Worm (Caenorhabditis elegans) whole organism, L2 larva: Measurements from ENCODE around the gene idh-2.

Experiments used
- C34F6.9 ChIP-seq: fragments of 150-350 bp; optimal IDR thresholded peaks from 2 replicates; lab custom pipeline; 2014; ENCODE audit warnings: missing biosample characterization, missing genetic modification characterization
- F13H6.1 ChIP-seq: sonication (generic microtip); optimal IDR thresholded peaks from 2 replicates; lab custom pipeline; 2016; ENCODE audit warnings: missing genetic modification characterization, missing compliant biosample characterization
- R02D3.7 ChIP-seq: fragments of 150-350 bp; optimal IDR thresholded peaks from 2 replicates; lab custom pipeline; 2014; ENCODE audit warnings: missing biosample characterization, missing genetic modification characterization
- Y55F3AM.14 ChIP-seq: fragments of 200-800 bp; sonication (Bioruptor generic); optimal IDR thresholded peaks from 2 replicates; lab custom pipeline; 2018; ENCODE audit warnings: mild to moderate bottlenecking, missing genetic modification characterization, missing compliant biosample characterization
- ZK546.5 ChIP-seq: sonication (generic microtip); optimal IDR thresholded peaks from 2 replicates; lab custom pipeline; 2017; ENCODE audit warnings: missing biosample characterization, missing genetic modification characterization
- alr-1 ChIP-seq: fragments of 150-350 bp; optimal IDR thresholded peaks from 2 replicates; lab custom pipeline; 2014; ENCODE audit warnings: missing biosample characterization, missing genetic modification characterization
- aly-2 ChIP-seq: fragments of 150-350 bp; optimal IDR thresholded peaks from 2 replicates; lab custom pipeline; 2014; ENCODE audit warnings: missing biosample characterization, missing genetic modification characterization
- blmp-1 ChIP-seq: sonication (generic microtip); optimal IDR thresholded peaks from 2 replicates; lab custom pipeline; 2017; ENCODE audit warnings: missing genetic modification characterization, mild to moderate bottlenecking, missing compliant biosample characterization, antibody characterized with exemption, moderate library complexity; ENCODE audit not compliant: insufficient read depth
- ceh-82 ChIP-seq: fragments of 150-350 bp; optimal IDR thresholded peaks from 2 replicates; lab custom pipeline; 2014; ENCODE audit warnings: missing biosample characterization, missing genetic modification characterization
- crh-2 ChIP-seq: sonication (generic microtip); optimal IDR thresholded peaks from 2 replicates; lab custom pipeline; 2017; ENCODE audit warnings: missing biosample characterization, missing genetic modification characterization
- elt-1 ChIP-seq: fragments of 150-350 bp; optimal IDR thresholded peaks from 2 replicates; lab custom pipeline; 2014; ENCODE audit warnings: missing biosample characterization, missing genetic modification characterization
- elt-3 ChIP-seq: sonication (generic microtip); optimal IDR thresholded peaks from 2 replicates; lab custom pipeline; 2017; ENCODE audit warnings: missing biosample characterization, missing genetic modification characterization
- gmeb-1 ChIP-seq: fragments of 150-350 bp; optimal IDR thresholded peaks from 2 replicates; lab custom pipeline; 2014; ENCODE audit warnings: missing biosample characterization, missing genetic modification characterization
- lin-11 ChIP-seq: fragments of 150-350 bp; sonication (generic microtip); optimal IDR thresholded peaks from 2 replicates; lab custom pipeline; 2014; ENCODE audit warnings: missing biosample characterization, missing genetic modification characterization, inconsistent platforms, mixed read lengths
- lin-13 ChIP-seq: fragments of 150-350 bp; optimal IDR thresholded peaks from 2 replicates; lab custom pipeline; 2014; ENCODE audit warnings: missing biosample characterization, missing genetic modification reagents, missing genetic modification characterization
- lsy-2 ChIP-seq, 2 experiments: fragments of 150-350 bp in 1 of 2; sonication (generic microtip) in 1 of 2; optimal IDR thresholded peaks; 2 replicates each; lab custom pipeline; 2014 to 2017; ENCODE audit warnings: missing biosample characterization in 2 of 2, missing genetic modification characterization in 2 of 2
- mab-5 ChIP-seq: fragments of 150-350 bp; optimal IDR thresholded peaks from 2 replicates; lab custom pipeline; 2014; ENCODE audit warnings: missing biosample characterization, missing genetic modification characterization
- mbf-1 ChIP-seq: sonication (generic microtip); optimal IDR thresholded peaks from 2 replicates; lab custom pipeline; 2017; ENCODE audit warnings: missing biosample characterization, missing genetic modification characterization
- nhr-10 ChIP-seq: sonication (generic microtip); optimal IDR thresholded peaks from 2 replicates; lab custom pipeline; 2017; ENCODE audit warnings: missing biosample characterization, missing genetic modification characterization
- nhr-12 ChIP-seq: fragments of 150-350 bp; optimal IDR thresholded peaks from 2 replicates; lab custom pipeline; 2014; ENCODE audit warnings: missing biosample characterization, missing genetic modification characterization
- nhr-129 ChIP-seq: fragments of 150-350 bp; optimal IDR thresholded peaks from 2 replicates; lab custom pipeline; 2014; ENCODE audit warnings: missing biosample characterization, missing genetic modification characterization
- nhr-23 ChIP-seq: fragments of 150-350 bp; optimal IDR thresholded peaks from 2 replicates; lab custom pipeline; 2014; ENCODE audit warnings: missing biosample characterization, missing genetic modification reagents, missing genetic modification characterization
- nhr-237 ChIP-seq: fragments of 150-350 bp; optimal IDR thresholded peaks from 2 replicates; lab custom pipeline; 2014; ENCODE audit warnings: missing biosample characterization, missing genetic modification characterization
- nhr-25 ChIP-seq: fragments of 150-350 bp; sonication (generic microtip); optimal IDR thresholded peaks from 3 replicates; lab custom pipeline; 2014; ENCODE audit warnings: missing biosample characterization, missing genetic modification characterization
- nhr-6 ChIP-seq: fragments of 150-350 bp; optimal IDR thresholded peaks from 2 replicates; lab custom pipeline; 2014; ENCODE audit warnings: missing biosample characterization, missing genetic modification characterization
- skn-1 ChIP-seq: sonication (generic microtip); optimal IDR thresholded peaks from 2 replicates; lab custom pipeline; 2017; ENCODE audit warnings: missing biosample characterization, missing genetic modification characterization
- sma-3 ChIP-seq: sonication (generic microtip); optimal IDR thresholded peaks from 2 replicates; lab custom pipeline; 2016; ENCODE audit warnings: missing genetic modification reagents, missing genetic modification characterization, missing compliant biosample characterization
- sma-9 ChIP-seq, 2 experiments: fragments of 150-350 bp in 1 of 2; sonication (generic microtip) in 1 of 2; optimal IDR thresholded peaks; 2 replicates each; lab custom pipeline; 2014 to 2016; ENCODE audit warnings: missing genetic modification characterization in 2 of 2, mild to moderate bottlenecking in 1 of 2, missing biosample characterization in 1 of 2, missing compliant biosample characterization in 1 of 2, missing genetic modification reagents in 1 of 2, moderate library complexity in 1 of 2
- snpc-4 ChIP-seq: fragments of 150-350 bp; optimal IDR thresholded peaks from 2 replicates; lab custom pipeline; 2014; ENCODE audit warnings: missing biosample characterization, missing genetic modification characterization
- unc-39 ChIP-seq: fragments of 150-350 bp; optimal IDR thresholded peaks from 2 replicates; lab custom pipeline; 2014; ENCODE audit warnings: missing biosample characterization, missing genetic modification characterization
- unc-55 ChIP-seq: fragments of 150-350 bp; sonication (generic microtip); optimal IDR thresholded peaks from 3 replicates; lab custom pipeline; 2014; ENCODE audit warnings: missing biosample characterization, missing genetic modification reagents, missing genetic modification characterization
- unc-62 ChIP-seq: fragments of 150-350 bp; optimal IDR thresholded peaks from 2 replicates; lab custom pipeline; 2014; ENCODE audit warnings: missing biosample characterization, missing genetic modification reagents, missing genetic modification characterization
- ztf-1 ChIP-seq: fragments of 200-800 bp; sonication (Bioruptor generic); conservative IDR thresholded peaks from 2 replicates; pipeline ENCODE4 v1.3.6; 2022; ENCODE audit warnings: missing genetic modification characterization, missing compliant biosample characterization
- ztf-11 ChIP-seq: sonication (generic microtip); optimal IDR thresholded peaks from 2 replicates; lab custom pipeline; 2017; ENCODE audit warnings: missing biosample characterization, missing genetic modification characterization
- ztf-4 ChIP-seq: fragments of 150-350 bp; optimal IDR thresholded peaks from 2 replicates; lab custom pipeline; 2014; ENCODE audit warnings: missing biosample characterization, missing genetic modification characterization

idh-2 gene

DNA sequence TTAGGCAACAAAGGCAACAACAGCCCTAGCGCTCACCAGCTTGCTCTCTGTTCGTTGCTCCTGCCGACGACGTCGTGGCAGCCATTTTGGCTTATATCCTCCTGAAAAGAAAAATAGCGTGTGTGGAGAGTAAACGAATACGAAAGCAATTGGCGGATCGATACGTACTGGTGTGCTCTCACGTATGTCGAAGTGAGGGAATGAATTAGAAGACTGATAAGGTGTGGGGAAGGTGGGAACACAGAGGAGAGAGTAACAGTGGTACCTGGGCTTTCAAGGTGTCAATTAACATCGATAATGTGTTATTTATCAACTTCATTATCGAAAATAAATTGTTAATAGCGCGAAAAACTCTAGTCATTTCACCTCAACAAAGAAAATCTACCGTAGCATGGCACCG is 7.0 kb upstream of the idh-2 start, which contains the start of gene C34F6.5:
TSS of gene C34F6.5 (minus strand) at position 101 of the 400 bp plus-strand sequence.
- TF ChIP-seq ztf-1 (GFP tag; lab: Robert Waterston, UW) = no peak
- TF ChIP-seq lin-11 (tag; lab: Kevin White, UChicago) = no peak
- no peak for TF ChIP-seq elt-1 (tag; lab: Kevin White, UChicago)
- TF ChIP-seq nhr-6 (tag; lab: Kevin White, UChicago) = no peak
- TF ChIP-seq F13H6.1 (tag; lab: Kevin White, UChicago) = no peak
- no peak for TF ChIP-seq ZK546.5

DNA sequence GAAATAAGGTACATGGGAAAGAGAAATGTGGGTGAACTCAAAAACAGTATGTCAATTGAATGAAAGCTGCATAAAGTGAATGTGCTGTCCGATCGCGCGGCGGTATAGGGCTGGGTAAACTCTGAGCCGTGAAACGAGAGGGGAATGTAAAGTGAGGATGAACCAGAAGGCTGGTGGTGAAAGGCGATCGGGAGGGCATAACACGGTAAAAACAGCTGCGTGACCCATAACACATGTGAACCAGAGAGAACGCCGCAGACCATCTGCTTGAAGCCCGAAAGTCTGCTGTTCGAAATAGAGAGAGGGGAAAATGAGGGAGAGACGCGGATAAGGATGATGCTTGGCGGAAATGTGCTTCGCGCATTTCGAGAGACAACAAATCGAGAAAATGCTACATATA is 5.4 kb upstream of the idh-2 start:
- TF ChIP-seq nhr-10 (tag; lab: Kevin White, UChicago) = no peak
- no peak for TF ChIP-seq gmeb-1 (tag; lab: Kevin White, UChicago)
- TF ChIP-seq sma-3 (GFP tag; lab: Kevin White, UChicago) = no peak
- TF ChIP-seq mbf-1 (tag; lab: Kevin White, UChicago) = no peak
- no peak for TF ChIP-seq mab-5
- TF ChIP-seq Y55F3AM.14 (GFP tag; lab: Kevin White, UChicago) = no peak
- TF ChIP-seq elt-3 (tag; lab: Kevin White, UChicago) = no peak
- no peak for TF ChIP-seq blmp-1 (tag; lab: Kevin White, UChicago)
- no peak for TF ChIP-seq lsy-2 (tag; optimal IDR thresholded peaks at IDR 0.05; lab: Kevin White, UChicago)
- TF ChIP-seq crh-2 (tag; lab: Kevin White, UChicago) = no peak
- TF ChIP-seq aly-2 (tag; lab: Kevin White, UChicago) = no peak
- no peak for TF ChIP-seq ZK546.5
- TF ChIP-seq nhr-23 (tag; lab: Kevin White, UChicago) = no peak
- no peak for TF ChIP-seq nhr-129
- no peak for TF ChIP-seq unc-39
- TF ChIP-seq nhr-237 = no peak
- no peak for TF ChIP-seq C34F6.9
- TF ChIP-seq, all 48 proteins: peak for 0

DNA sequence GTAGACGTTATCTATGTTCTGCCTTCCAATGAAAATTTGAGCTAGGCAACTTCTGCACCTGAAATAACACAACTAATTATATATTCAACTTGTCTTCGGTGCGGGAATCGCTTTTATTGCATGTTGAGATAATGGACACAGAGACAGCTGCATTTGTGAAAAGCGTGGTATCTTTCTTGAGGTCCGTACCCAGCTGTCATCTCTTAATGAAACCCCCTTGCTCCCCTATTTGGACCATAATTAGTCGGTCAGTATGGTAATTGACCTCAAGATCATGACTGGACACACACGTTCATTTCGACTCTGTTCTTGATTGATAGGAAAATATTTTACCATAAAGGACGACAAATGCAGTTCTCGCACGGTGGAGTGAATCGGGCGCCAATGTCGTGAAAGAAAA is 4.4 kb upstream of the idh-2 start:
- TF ChIP-seq ceh-82 (tag; lab: Kevin White, UChicago) (no peak), unc-62 (GFP tag; lab: Kevin White, UChicago) (no peak), unc-39 (no peak), nhr-129 (no peak), R02D3.7 (tag; lab: Kevin White, UChicago) (no peak)

DNA sequence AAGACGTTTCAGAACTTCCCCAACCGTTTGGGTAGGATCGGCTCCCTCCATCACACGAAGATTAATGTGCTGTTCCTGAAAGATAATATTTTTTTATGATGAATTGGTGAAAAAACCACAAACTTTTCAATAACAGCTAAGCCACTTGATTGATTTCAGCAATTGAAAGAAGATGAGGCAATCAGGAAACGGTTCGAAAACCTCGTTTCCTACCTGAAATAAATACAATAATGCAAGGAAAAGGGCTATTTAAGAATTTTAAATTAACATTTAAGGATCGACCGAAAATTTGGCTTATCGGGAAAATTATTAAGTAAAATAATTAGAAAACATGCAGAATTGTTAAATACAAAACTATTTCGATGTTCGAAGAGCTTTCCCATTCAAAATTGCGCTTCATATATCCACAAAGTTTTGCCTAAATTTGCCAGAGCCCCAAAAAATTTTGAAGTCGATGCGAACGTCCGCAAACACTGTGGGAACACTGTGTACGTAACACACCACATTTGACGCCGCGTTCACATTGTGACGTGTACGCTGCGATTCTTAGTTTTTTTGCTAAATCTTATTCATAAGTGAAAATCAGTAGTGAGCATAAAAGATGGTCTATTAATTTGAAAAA is 6.9 kb downstream of the idh-2 start, which contains the start of gene C34F6.9:
TSS of gene C34F6.9 (minus strand) at position 51 of the 622 bp plus-strand sequence.
- peak; percentile 21 for TF ChIP-seq unc-55 (GFP tag; lab: Kevin White, UChicago)
- no peak for TF ChIP-seq sma-9 (GFP tag; optimal IDR thresholded peaks at IDR 0.05; lab: Kevin White, UChicago)
- no peak for TF ChIP-seq sma-9 (tag; optimal IDR thresholded peaks at IDR 0.05; lab: Kevin White, UChicago)
- TF ChIP-seq nhr-25 (tag; lab: Kevin White, UChicago) = no peak
- TF ChIP-seq ztf-4 = no peak
- no peak for TF ChIP-seq nhr-6 (tag; lab: Kevin White, UChicago)
- peak; percentile 6 for TF ChIP-seq crh-2 (tag; lab: Kevin White, UChicago)
- TF ChIP-seq mbf-1 (tag; lab: Kevin White, UChicago) = no peak
- no peak for TF ChIP-seq unc-62 (GFP tag; lab: Kevin White, UChicago)
- no peak for TF ChIP-seq sma-3 (GFP tag; lab: Kevin White, UChicago)
- no peak for TF ChIP-seq nhr-10 (tag; lab: Kevin White, UChicago)
- TF ChIP-seq ZK546.5 = no peak
- TF ChIP-seq elt-1 (tag; lab: Kevin White, UChicago) = no peak
- TF ChIP-seq alr-1 (tag; lab: Kevin White, UChicago) = no peak
- TF ChIP-seq, all 48 proteins: peak for 2

DNA sequence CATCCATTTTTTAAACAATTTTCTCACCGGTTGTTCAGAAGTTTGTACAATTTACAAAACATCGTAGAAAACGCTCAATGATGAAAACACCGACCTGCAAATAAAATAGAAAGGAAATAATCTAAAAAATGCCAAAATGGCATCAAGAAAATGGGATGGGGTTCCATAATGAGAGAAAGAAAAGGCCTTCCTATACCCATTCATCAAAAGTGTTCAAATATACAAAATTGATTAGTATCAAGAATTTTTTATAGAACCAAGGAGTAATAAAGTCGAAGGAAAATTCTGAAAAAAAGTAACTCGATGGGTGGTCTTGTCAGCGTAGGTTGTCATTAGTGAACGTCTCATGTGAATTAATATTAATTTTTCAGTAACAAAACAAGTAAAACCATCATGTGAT is 10.8 kb downstream of the idh-2 start, which contains the start of gene C34F6.12:
TSS of gene C34F6.12 (minus strand) at position 101 of the 400 bp plus-strand sequence.
- TF ChIP-seq mbf-1 (tag; lab: Kevin White, UChicago) (no peak), alr-1 (tag; lab: Kevin White, UChicago) (no peak), nhr-129 (no peak), unc-62 (GFP tag; lab: Kevin White, UChicago) (no peak), lin-13 (GFP tag; lab: Kevin White, UChicago) (no peak), lin-11 (tag; lab: Kevin White, UChicago) (no peak), gmeb-1 (tag; lab: Kevin White, UChicago) (no peak), ZK546.5 (no peak), nhr-12 (tag; lab: Kevin White, UChicago) (no peak), ztf-4 (no peak), F13H6.1 (tag; lab: Kevin White, UChicago) (no peak), ztf-11 (tag; lab: Kevin White, UChicago) (no peak), blmp-1 (tag; lab: Kevin White, UChicago) (no peak), snpc-4 (tag; lab: Kevin White, UChicago) (no peak), skn-1 (no peak)
